Worm (Caenorhabditis elegans) whole organism, mixed stage, embryonic: ENCODE results near the gene C18H7.11.

Experiments used
- ceh-83 ChIP-seq: fragments of 200-800 bp; sonication (Bioruptor generic); optimal IDR thresholded peaks from 2 replicates; lab custom pipeline; 2018; ENCODE audit warnings: mild to moderate bottlenecking, missing genetic modification characterization, missing compliant biosample characterization
- elt-1 ChIP-seq: sonication (generic microtip); optimal IDR thresholded peaks from 2 replicates; lab custom pipeline; 2017; ENCODE audit warnings: missing genetic modification characterization, mild to moderate bottlenecking, missing compliant biosample characterization, antibody characterized with exemption, moderate library complexity, borderline replicate concordance; ENCODE audit not compliant: insufficient read depth
- hlh-1 ChIP-seq: fragments of 150-350 bp; optimal IDR thresholded peaks from 2 replicates; lab custom pipeline; 2014; ENCODE audit warnings: missing biosample characterization, missing genetic modification reagents, missing genetic modification characterization
- mls-2 ChIP-seq: sonication (generic microtip); optimal IDR thresholded peaks from 2 replicates; lab custom pipeline; 2016; ENCODE audit warnings: mild to moderate bottlenecking, missing genetic modification characterization, moderate library complexity, missing compliant biosample characterization
- nhr-28 ChIP-seq: fragments of 150-350 bp; optimal IDR thresholded peaks from 2 replicates; lab custom pipeline; 2014; ENCODE audit warnings: missing biosample characterization, missing genetic modification characterization
- pha-4 ChIP-seq: fragments of 150-350 bp; optimal IDR thresholded peaks from 2 replicates; lab custom pipeline; 2018; ENCODE audit warnings: missing biosample characterization, missing genetic modification reagents, missing genetic modification characterization
- snpc-4 ChIP-seq: fragments of 150-350 bp; optimal IDR thresholded peaks from 2 replicates; lab custom pipeline; 2014; ENCODE audit warnings: missing biosample characterization, missing genetic modification characterization
- unc-39 ChIP-seq: fragments of 150-350 bp; optimal IDR thresholded peaks from 2 replicates; lab custom pipeline; 2014; ENCODE audit warnings: missing biosample characterization, missing genetic modification characterization
- unc-62 ChIP-seq: fragments of 150-350 bp; optimal IDR thresholded peaks from 2 replicates; lab custom pipeline; 2014; ENCODE audit warnings: missing biosample characterization, missing genetic modification reagents, missing genetic modification characterization
- ztf-11 ChIP-seq: fragments of 150-350 bp; optimal IDR thresholded peaks from 2 replicates; lab custom pipeline; 2014; ENCODE audit warnings: missing biosample characterization, missing genetic modification characterization

- TF ChIP-seq pha-4: no peak
- TF ChIP-seq nhr-28 (tag; lab: Kevin White, UChicago): no peak
- no peak for TF ChIP-seq unc-62 (GFP tag; lab: Kevin White, UChicago)
- no peak for TF ChIP-seq hlh-1
- no peak for TF ChIP-seq snpc-4 (tag; lab: Kevin White, UChicago)
- TF ChIP-seq mls-2 (tag; lab: Kevin White, UChicago): no peak
- TF ChIP-seq ztf-11: no peak
- no peak for TF ChIP-seq ceh-83 (GFP tag; lab: Kevin White, UChicago)
- TF ChIP-seq unc-39 (tag; lab: Kevin White, UChicago): no peak
- TF ChIP-seq elt-1 (tag; lab: Kevin White, UChicago): no peak
Observed at ce11 chrIV:648362-648761, 51.7 kb downstream of the C18H7.11 start.
